Worm (Caenorhabditis elegans): ENCODE data around the gene T05G5.5.

DNA sequence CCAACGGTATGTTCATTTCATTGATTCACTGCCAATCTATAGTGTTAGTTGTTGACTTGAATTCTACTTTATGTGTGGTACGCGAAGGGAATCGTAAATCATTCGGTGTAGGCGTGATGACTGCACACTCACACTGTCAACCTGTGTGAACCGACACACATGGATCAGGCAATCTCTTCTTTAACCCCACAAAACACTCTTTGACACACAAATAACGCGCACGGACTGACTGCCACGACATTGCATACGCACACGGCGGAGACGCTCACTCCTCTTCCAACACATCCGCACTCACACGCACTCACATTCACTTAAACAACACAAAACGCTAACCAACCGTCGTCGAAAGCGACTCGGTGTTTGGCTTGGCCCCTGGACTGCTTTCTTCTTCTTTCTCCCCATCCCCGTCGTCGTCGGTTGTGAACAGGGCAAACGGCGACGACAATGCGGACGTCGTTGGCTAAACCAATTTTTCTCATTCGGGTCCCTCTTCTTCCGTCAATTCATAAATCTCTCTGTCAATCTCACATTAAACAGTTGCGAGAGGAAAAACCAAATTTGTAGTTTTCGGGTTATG, 51.0 kb downstream of the T05G5.5 start:
- TF ChIP-seq zag-1 (tag; optimal IDR thresholded peaks at IDR 0.05) (no peak), ztf-11 (tag; optimal IDR thresholded peaks at IDR 0.05) (no peak), nhr-237 (tag; optimal IDR thresholded peaks at IDR 0.05) (no peak), ztf-4 (tag; optimal IDR thresholded peaks at IDR 0.05) (no peak), ceh-16 (tag; optimal IDR thresholded peaks at IDR 0.05) (no peak), unc-62 (GFP tag; optimal IDR thresholded peaks at IDR 0.05) (no peak), blmp-1 (tag; optimal IDR thresholded peaks at IDR 0.05; ENCODE audit: insufficient read depth) (no peak), egl-27 (tag; optimal IDR thresholded peaks at IDR 0.05) (no peak)
